Worm (Caenorhabditis elegans) whole organism, dauer: ENCODE data around the gene sco-1.

Source experiments
- unc-62 ChIP-seq: sonication (generic microtip); optimal IDR thresholded peaks from 2 replicates; lab custom pipeline; 2017; ENCODE audit warnings: missing biosample characterization, missing genetic modification reagents, missing genetic modification characterization

The sco-1 gene

DNA sequence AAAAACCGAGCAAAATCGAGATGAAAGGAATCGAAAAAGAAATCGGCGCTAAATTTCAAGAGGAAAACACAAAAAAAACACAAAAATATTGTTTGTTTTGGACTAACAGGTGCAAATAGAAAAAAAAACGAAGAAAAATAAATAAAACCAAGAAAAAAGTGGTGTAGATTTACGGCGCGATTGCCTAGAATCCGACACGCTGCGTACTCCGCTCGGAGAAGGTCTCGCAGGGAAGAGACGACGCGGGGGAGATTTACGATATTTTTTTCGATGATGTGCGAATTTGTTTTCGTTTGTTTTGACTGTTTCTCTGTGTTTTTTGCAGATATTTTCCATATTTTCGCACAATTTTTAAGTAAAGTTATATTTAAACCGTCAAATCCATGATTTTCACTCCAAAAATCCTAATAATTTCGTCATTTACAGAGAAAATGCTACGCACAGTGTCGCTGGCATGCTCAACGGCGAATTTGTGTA is at the start of gene sco-1:
sco-1 (plus strand) TSS at position 427 of the 477 bp plus-strand sequence.
- TF ChIP-seq unc-62 = no peak

ce11 chrII:4256541-4257001 is 42.9 kb upstream of the sco-1 start, which contains the start of gene C16A11.7:
C16A11.7 (minus strand) TSS chrII:4256951.
- TF ChIP-seq unc-62 = no peak

ce11 chrII:4258683-4259082 is 40.8 kb upstream of the sco-1 start, which contains the start of gene clec-135:
clec-135 (minus strand) TSS chrII:4258783.
- no peak for TF ChIP-seq unc-62

- TF ChIP-seq unc-62 = no peak
Observed at ce11 chrII:4267711-4268110, 31.7 kb upstream of the sco-1 start.

ce11 chrII:4275637-4276252 is 23.7 kb upstream of the sco-1 start, which contains the start of gene npr-42:
npr-42 (plus strand) TSS chrII:4276202.
- no peak for TF ChIP-seq unc-62

DNA sequence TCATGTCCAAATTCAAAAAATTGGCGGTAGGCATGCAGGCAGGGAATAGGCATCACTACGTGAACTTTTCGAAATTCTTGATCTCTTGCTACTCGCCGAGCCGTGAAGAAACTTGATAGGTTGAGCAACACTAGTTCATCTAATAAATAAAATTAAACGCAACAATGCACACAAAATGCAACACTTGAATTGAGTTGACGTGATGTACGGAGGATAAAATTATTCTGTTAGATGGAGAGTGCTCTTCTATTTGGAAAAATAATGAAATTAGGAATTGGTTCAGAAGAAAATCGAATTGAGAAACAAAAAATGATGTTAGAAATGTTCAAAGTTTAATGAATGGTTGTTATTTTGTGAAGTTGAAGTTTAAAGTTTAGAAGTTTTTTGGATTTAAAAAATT is 22.5 kb upstream of the sco-1 start:
- TF ChIP-seq unc-62 = no peak

DNA sequence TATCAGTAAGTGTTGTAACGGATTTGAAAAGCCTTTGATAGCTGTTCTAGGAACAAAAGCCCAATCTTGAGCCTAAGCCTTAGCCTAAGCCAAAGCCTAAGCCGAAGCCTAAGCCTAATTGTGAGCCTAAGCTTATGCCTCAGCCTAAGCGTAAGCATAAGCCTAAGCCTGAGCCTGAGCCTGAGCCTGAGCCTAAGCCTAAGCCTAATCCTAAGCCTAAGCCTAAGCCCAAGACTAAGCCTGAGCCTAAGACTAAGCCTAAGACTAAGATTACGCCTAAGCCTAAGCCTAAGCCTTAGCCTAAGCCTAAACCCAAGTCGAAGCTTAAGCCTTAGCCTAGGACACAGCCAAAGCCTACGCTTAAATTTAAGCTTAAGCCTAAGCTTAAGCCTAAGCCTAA is 21.8 kb upstream of the sco-1 start:
- no peak for TF ChIP-seq unc-62

ce11 chrII:4281743-4282142 is 17.7 kb upstream of the sco-1 start, which contains the start of gene C01F1.5:
C01F1.5 (minus strand) TSS chrII:4281845.
- no peak for TF ChIP-seq unc-62

ce11 chrII:4284305-4285193 is 14.9 kb upstream of the sco-1 start:
- TF ChIP-seq unc-62 = no peak

ce11 chrII:4286921-4287320 is 12.5 kb upstream of the sco-1 start:
- no peak for TF ChIP-seq unc-62

DNA sequence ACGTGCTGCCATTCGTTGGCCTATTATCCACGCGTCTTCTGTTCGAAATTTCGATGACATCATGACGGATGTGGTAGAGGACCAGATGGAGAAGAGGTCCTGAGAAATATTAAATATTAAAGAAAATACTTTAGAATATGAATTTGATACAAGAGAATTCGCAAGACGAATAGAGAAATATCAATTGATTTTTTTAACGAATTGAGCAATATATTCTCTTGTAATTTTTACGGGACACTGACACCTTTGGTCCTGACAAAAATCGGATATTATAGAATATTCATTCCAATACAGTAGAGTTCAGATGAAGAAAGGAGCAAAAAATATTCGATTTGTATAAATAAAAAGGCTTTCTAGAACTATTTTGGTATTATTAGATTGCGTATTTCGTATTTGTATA is 11.3 kb upstream of the sco-1 start, which contains the start of gene C01F1.6:
C01F1.6 (minus strand) TSS at position 101 of the 400 bp plus-strand sequence.
- TF ChIP-seq unc-62 = no peak

DNA sequence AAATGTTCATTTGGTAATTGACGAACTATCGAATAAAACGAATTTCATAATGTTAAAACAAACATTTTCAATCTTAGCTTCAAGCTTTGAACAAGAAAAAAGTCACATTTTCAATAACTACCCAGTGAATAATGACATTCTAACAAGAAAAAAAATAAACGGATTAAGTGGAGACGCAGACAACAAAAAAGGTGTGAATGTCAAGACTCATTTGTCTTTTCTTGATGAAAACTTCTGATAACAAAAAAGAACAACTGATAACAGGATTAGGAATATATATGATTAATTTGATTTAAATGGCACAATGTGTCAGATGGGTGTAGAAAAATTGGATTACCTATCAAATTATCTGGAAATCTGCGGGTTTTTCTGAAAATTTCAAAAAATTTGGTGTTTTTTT is 10.9 kb upstream of the sco-1 start:
- no peak for TF ChIP-seq unc-62

ce11 chrII:4291799-4292198 is 7.7 kb upstream of the sco-1 start:
- TF ChIP-seq unc-62 = no peak

ce11 chrII:4293027-4293522 is 6.4 kb upstream of the sco-1 start:
- TF ChIP-seq unc-62 = no peak

DNA sequence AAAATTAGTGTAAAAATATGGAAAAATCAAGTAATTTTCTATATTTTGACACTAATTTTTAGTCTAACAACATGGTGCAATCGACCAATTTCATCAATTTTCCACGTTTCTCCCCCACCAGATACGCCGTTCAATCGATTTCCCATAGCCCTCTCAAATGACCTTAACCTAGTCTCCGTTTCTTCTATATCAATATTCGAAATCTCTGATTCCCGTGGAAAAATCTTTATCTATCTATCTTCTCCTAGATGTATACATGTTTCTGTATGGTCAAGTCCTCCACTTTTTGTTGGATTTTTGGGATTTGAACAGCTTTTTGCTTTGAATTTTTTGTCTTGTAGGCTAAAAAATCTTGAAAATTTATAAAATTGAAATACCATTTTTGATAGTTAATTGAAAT is 5.3 kb upstream of the sco-1 start:
- TF ChIP-seq unc-62 = no peak

ce11 chrII:4294801-4295200 is 4.7 kb upstream of the sco-1 start, which contains the start of gene rml-4:
rml-4 (plus strand) TSS chrII:4295101.
- TF ChIP-seq unc-62 = no peak

DNA sequence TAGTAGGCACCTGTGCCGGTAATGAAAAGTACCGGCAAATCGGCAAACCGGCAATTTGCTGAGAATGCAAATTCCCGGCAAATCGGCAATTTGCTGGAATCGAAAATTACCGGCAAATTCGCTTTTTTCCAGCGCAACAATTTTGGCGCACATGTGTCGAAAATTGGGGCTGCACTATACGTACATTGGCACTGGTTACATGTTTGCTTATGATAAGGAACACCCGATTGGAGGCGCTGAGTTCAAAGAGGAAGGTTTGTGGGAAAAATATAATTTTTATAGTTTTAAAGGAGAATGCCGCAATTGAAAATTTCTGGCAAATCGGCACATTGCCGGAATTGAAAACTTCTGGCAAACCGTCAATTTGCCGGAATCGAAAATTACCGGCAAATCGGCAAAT is 2.2 kb upstream of the sco-1 start:
- no peak for TF ChIP-seq unc-62
